Fruit fly (Drosophila melanogaster): ENCODE measurements around the gene CG3246.

CG3246 gene

DNA sequence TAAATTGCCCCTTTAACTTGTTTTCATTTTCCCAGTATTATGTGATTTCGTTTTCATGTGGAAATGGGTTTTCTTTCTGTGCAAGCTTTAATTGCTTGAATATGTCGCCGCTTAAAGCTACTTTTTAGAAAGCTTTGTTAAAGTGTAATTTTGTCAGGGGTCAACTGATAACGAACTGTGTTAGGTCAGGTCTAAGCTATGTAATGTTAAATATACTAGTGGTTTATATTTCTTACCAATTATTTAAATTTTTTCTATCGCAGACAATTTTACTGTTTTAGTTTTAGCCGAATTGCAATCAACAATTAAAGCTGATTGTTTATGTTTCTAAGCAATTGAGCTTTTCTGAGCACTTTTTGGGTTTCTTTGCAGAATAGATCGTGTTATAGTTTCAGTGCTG is 44.6 kb upstream of the CG3246 start:
- peak in 1 of 2 experiments; percentile 91 for TF ChIP-seq Hr78 (GFP tag; optimal IDR thresholded peaks at IDR 0.05)
- TF ChIP-seq HLHmδ (GFP tag; optimal IDR thresholded peaks at IDR 0.05): no peak
- TF ChIP-seq CG6765 (GFP tag; optimal IDR thresholded peaks at IDR 0.05): no peak
- no peak for TF ChIP-seq CG2120 (GFP tag; optimal IDR thresholded peaks at IDR 0.05)

DNA sequence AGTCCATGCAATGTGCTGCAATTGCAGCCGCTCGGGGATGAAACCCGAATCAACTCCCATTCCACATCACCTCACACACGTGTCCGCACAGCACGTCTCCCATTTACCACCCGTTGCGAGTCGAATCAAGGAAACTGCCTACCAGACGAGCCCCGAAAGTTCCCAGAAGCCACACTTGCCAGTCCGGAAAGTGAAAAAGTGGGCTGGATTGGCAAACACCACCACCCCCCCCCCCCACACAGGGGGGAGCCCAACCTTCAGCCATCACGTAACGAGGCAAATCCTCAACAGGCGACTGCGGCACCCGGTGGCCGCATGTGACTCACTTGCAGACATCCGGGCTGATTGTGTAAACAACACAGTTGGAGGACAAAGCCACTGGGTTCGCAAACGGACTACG is 43.1 kb upstream of the CG3246 start:
- TF ChIP-seq crol (GFP tag; IDR thresholded peaks at IDR 0.05) (peak; percentile 70), mirr (GFP tag; optimal IDR thresholded peaks at IDR 0.05) (peak; percentile 0), NC2β (GFP tag; optimal IDR thresholded peaks at IDR 0.05) (no peak), Atf-2 (GFP tag; optimal IDR thresholded peaks at IDR 0.05) (no peak), Ets65A (GFP tag) (peak; percentile 17), pho (GFP tag; optimal IDR thresholded peaks at IDR 0.05) (no peak), CG10654 (GFP tag; optimal IDR thresholded peaks at IDR 0.05) (no peak), zfh1 (GFP tag; IDR thresholded peaks at IDR 0.05) (no peak), NK7.1 (GFP tag; optimal IDR thresholded peaks at IDR 0.05) (no peak), E2f2 (GFP tag; IDR thresholded peaks at IDR 0.05) (no peak), CG9727 (GFP tag; optimal IDR thresholded peaks at IDR 0.05) (no peak), sisA (GFP tag; IDR thresholded peaks at IDR 0.05) (no peak), CG17829 (tag; optimal IDR thresholded peaks at IDR 0.05) (no peak), Dip2 (GFP tag; IDR thresholded peaks at IDR 0.05) (no peak), btn (GFP tag; optimal IDR thresholded peaks at IDR 0.05) (no peak), Adf1 (GFP tag; IDR thresholded peaks at IDR 0.05) (no peak), cwo (GFP tag; optimal IDR thresholded peaks at IDR 0.05) (no peak), CG32767 (GFP tag; IDR thresholded peaks at IDR 0.05) (no peak), Hey (tag; optimal IDR thresholded peaks at IDR 0.05) (peak; percentile 96), CG9876 (GFP tag; optimal IDR thresholded peaks at IDR 0.05) (no peak), gsb-n (tag; optimal IDR thresholded peaks at IDR 0.05) (peak; percentile 6), repo (GFP tag; optimal IDR thresholded peaks at IDR 0.05) (no peak), br (optimal IDR thresholded peaks at IDR 0.05) (no peak), Med (GFP tag) (no peak), Hr39 (optimal IDR thresholded peaks at IDR 0.05) (peak; percentile 78), bcd (GFP tag; optimal IDR thresholded peaks at IDR 0.05) (no peak)

DNA sequence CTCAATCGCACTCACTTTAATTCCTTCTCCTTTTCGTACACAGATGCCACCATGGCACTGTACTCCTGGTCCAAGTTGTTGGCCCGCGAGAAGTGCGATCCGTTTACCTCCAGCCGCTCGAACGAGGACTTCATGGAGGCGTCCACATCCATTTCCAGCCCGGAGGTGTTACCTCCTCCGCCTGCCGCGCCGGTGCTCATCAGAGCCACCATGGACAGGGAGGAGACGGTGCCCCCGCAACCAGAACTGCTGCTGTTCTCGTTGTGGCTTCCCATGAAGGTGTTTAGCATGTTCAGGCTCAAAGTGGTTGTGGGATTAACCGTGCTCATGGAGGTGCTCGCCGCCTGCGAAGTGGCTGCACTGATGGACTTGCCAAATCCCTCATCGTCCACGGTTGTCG is 33.7 kb upstream of the CG3246 start:
- TF ChIP-seq CG8478 (optimal IDR thresholded peaks at IDR 0.05) (peak; percentile 62), Tbp (GFP tag; optimal IDR thresholded peaks at IDR 0.05) (no peak), Ets65A (GFP tag) (peak; percentile 63)

DNA sequence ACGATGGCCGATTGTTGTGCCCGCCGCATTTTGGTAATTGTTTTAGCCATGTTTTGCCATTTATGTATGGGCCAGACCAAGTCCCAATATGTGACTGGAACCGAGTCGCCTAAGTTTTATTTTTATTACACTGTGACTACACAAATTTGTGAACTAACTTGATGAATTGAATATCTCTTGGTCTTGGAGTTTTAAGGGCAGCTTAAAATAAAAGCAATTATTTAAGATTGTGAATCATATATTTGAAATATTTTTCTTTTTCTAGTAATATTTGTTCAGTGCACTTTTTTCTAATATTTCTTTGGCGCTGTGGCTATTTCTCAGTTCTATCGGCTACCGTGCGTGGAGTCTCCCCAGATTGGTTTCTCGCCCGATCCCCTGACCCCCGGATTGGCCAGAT is 31.7 kb upstream of the CG3246 start:
- TF ChIP-seq insv (GFP tag; optimal IDR thresholded peaks at IDR 0.05) (no peak), Ets65A (GFP tag) (peak; percentile 62), CG6175 (GFP tag; IDR thresholded peaks at IDR 0.05) (no peak), gfzf (GFP tag; optimal IDR thresholded peaks at IDR 0.05) (no peak), chif (GFP tag; optimal IDR thresholded peaks at IDR 0.05) (no peak)

DNA sequence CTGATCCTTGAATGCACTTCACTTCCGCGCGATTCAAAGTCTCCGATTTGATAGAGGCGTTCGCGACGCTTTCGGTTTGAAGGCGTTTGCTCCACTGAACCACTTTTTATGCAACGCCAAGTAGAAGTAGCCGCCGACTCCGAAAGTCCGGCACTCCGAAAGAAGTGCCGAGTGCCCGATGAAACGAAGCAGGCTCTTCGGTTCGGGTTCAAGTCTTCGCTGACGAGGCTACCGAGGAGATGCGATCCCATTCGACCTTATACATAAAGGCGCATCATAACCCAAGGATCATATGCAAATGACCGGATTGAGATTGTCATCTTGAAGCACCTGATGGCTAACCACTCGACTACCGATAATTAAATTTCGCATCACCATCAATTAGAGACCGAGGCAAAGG is 29.2 kb upstream of the CG3246 start, which contains the start of gene CG15414:
TSS of gene CG15414 (minus strand) at position 101 of the 400 bp plus-strand sequence.
- TF ChIP-seq CG3407 (GFP tag; optimal IDR thresholded peaks at IDR 0.05) (no peak), CTCF (GFP tag; optimal IDR thresholded peaks at IDR 0.05) (peak; percentile 19)
